Worm (Caenorhabditis elegans) whole organism, late embryonic: ENCODE results near the gene F49C12.5.

ENCODE experiments used
- C08G9.2 ChIP-seq: sonication (generic microtip); optimal IDR thresholded peaks from 2 replicates; lab custom pipeline; 2016; ENCODE audit warnings: mild to moderate bottlenecking, missing genetic modification characterization, moderate library complexity, missing compliant biosample characterization
- C38D4.7 ChIP-seq: fragments of 200-800 bp; sonication (Bioruptor generic); optimal IDR thresholded peaks from 2 replicates; lab custom pipeline; 2018; ENCODE audit warnings: mild to moderate bottlenecking, missing genetic modification characterization, moderate library complexity, missing compliant biosample characterization
- K09A11.1 ChIP-seq: sonication (generic microtip); optimal IDR thresholded peaks from 2 replicates; lab custom pipeline; 2017; ENCODE audit warnings: antibody characterized with exemption, mild to moderate bottlenecking, missing genetic modification characterization, missing compliant biosample characterization; ENCODE audit not compliant: insufficient read depth
- ahr-1 ChIP-seq: sonication (generic microtip); optimal IDR thresholded peaks from 2 replicates; lab custom pipeline; 2016; ENCODE audit warnings: missing genetic modification characterization, missing compliant biosample characterization
- ceh-22 ChIP-seq: sonication (generic microtip); optimal IDR thresholded peaks from 2 replicates; lab custom pipeline; 2017; ENCODE audit warnings: missing biosample characterization, missing genetic modification characterization
- ceh-24 ChIP-seq: sonication (generic microtip); optimal IDR thresholded peaks from 2 replicates; lab custom pipeline; 2016; ENCODE audit warnings: mild to moderate bottlenecking, missing genetic modification characterization, missing compliant biosample characterization
- ceh-45 ChIP-seq: fragments of 200-800 bp; sonication (Bioruptor generic); IDR thresholded peaks from 2 replicates; pipeline ENCODE4 v1.3.6; 2022; ENCODE audit warnings: missing genetic modification reagents, missing genetic modification characterization, missing compliant biosample characterization
- ceh-6 ChIP-seq: fragments of 200-800 bp; sonication (Bioruptor generic); optimal IDR thresholded peaks from 2 replicates; lab custom pipeline; 2018; ENCODE audit warnings: mild to moderate bottlenecking, missing genetic modification characterization, missing compliant biosample characterization
- ceh-9 ChIP-seq: sonication (generic microtip); optimal IDR thresholded peaks from 2 replicates; lab custom pipeline; 2016; ENCODE audit warnings: mild to moderate bottlenecking, missing genetic modification characterization, inconsistent platforms, missing compliant biosample characterization
- che-1 ChIP-seq: sonication (generic microtip); optimal IDR thresholded peaks from 2 replicates; lab custom pipeline; 2016; ENCODE audit warnings: mild to moderate bottlenecking, missing genetic modification characterization, missing compliant biosample characterization
- dmd-4 ChIP-seq: sonication (generic microtip); optimal IDR thresholded peaks from 2 replicates; lab custom pipeline; 2016; ENCODE audit warnings: borderline replicate concordance, missing genetic modification characterization, missing compliant biosample characterization
- dve-1 ChIP-seq: sonication (generic microtip); optimal IDR thresholded peaks from 2 replicates; lab custom pipeline; 2017; ENCODE audit warnings: antibody characterized with exemption, mild to moderate bottlenecking, missing genetic modification characterization, missing compliant biosample characterization
- elt-4 ChIP-seq: sonication (generic microtip); optimal IDR thresholded peaks from 2 replicates; lab custom pipeline; 2016; ENCODE audit warnings: missing genetic modification characterization, missing compliant biosample characterization
- ets-4 ChIP-seq: sonication (generic microtip); optimal IDR thresholded peaks from 2 replicates; lab custom pipeline; 2016; ENCODE audit warnings: missing genetic modification characterization, missing compliant biosample characterization
- eyg-1 ChIP-seq: sonication (generic microtip); optimal IDR thresholded peaks from 2 replicates; lab custom pipeline; 2016; ENCODE audit warnings: missing genotype, missing genetic modification characterization, missing compliant biosample characterization
- fkh-10 ChIP-seq: fragments of 150-350 bp; optimal IDR thresholded peaks from 2 replicates; lab custom pipeline; 2014; ENCODE audit warnings: missing biosample characterization, missing genetic modification reagents, missing genetic modification characterization
- gmeb-2 ChIP-seq: sonication (generic microtip); optimal IDR thresholded peaks from 2 replicates; lab custom pipeline; 2016; ENCODE audit warnings: missing genetic modification characterization, inconsistent platforms, missing compliant biosample characterization
- hlh-13 ChIP-seq: fragments of 200-800 bp; sonication (Bioruptor generic); optimal IDR thresholded peaks from 2 replicates; lab custom pipeline; 2018; ENCODE audit warnings: mild to moderate bottlenecking, missing genetic modification characterization, missing compliant biosample characterization
- hlh-30 ChIP-seq: sonication (generic microtip); optimal IDR thresholded peaks from 2 replicates; lab custom pipeline; 2017; ENCODE audit warnings: antibody characterized with exemption, missing genetic modification characterization, missing compliant biosample characterization; ENCODE audit not compliant: insufficient read depth
- hlh-8 ChIP-seq: sonication (generic microtip); optimal IDR thresholded peaks from 2 replicates; lab custom pipeline; 2016; ENCODE audit warnings: missing genotype, missing genetic modification characterization, missing compliant biosample characterization
- lin-11 ChIP-seq: fragments of 200-800 bp; sonication (Bioruptor generic); optimal IDR thresholded peaks from 2 replicates; lab custom pipeline; 2018; ENCODE audit warnings: mild to moderate bottlenecking, missing genetic modification characterization, missing compliant biosample characterization
- mec-3 ChIP-seq: sonication (generic microtip); optimal IDR thresholded peaks from 2 replicates; lab custom pipeline; 2016; ENCODE audit warnings: borderline replicate concordance, missing genetic modification characterization, missing compliant biosample characterization
- nhr-11 ChIP-seq: fragments of 150-350 bp; optimal IDR thresholded peaks from 2 replicates; lab custom pipeline; 2014; ENCODE audit warnings: missing biosample characterization, missing genetic modification characterization
- odd-2 ChIP-seq: sonication (generic microtip); optimal IDR thresholded peaks from 2 replicates; lab custom pipeline; 2017; ENCODE audit warnings: antibody characterized with exemption, mild to moderate bottlenecking, missing genetic modification characterization, missing compliant biosample characterization
- pag-3 ChIP-seq: sonication (generic microtip); optimal IDR thresholded peaks from 2 replicates; lab custom pipeline; 2016; ENCODE audit warnings: missing compliant biosample characterization, missing genetic modification characterization, borderline replicate concordance
- pat-9 ChIP-seq: fragments of 200-800 bp; sonication (Bioruptor generic); optimal IDR thresholded peaks from 2 replicates; lab custom pipeline; 2018; ENCODE audit warnings: mild to moderate bottlenecking, missing genetic modification characterization, moderate library complexity, missing compliant biosample characterization
- pha-2 ChIP-seq: sonication (generic microtip); optimal IDR thresholded peaks from 2 replicates; lab custom pipeline; 2017; ENCODE audit warnings: mild to moderate bottlenecking, missing genetic modification characterization, missing compliant biosample characterization
- pqm-1 ChIP-seq: sonication (generic microtip); optimal IDR thresholded peaks from 2 replicates; lab custom pipeline; 2016; ENCODE audit warnings: missing genetic modification characterization, missing compliant biosample characterization
- ref-2 ChIP-seq: sonication (generic microtip); optimal IDR thresholded peaks from 2 replicates; lab custom pipeline; 2016; ENCODE audit warnings: missing genetic modification characterization, missing compliant biosample characterization
- syd-9 ChIP-seq: sonication (generic microtip); optimal IDR thresholded peaks from 2 replicates; lab custom pipeline; 2016; ENCODE audit warnings: mild to moderate bottlenecking, missing genetic modification characterization, moderate library complexity, missing compliant biosample characterization
- tbx-7 ChIP-seq: sonication (generic microtip); optimal IDR thresholded peaks from 2 replicates; lab custom pipeline; 2016; ENCODE audit warnings: missing genotype, missing genetic modification characterization, missing compliant biosample characterization
- ttx-3 ChIP-seq: sonication (generic microtip); optimal IDR thresholded peaks from 2 replicates; lab custom pipeline; 2016; ENCODE audit warnings: missing genetic modification reagents, missing genetic modification characterization, missing compliant biosample characterization
- unc-3 ChIP-seq, 2 experiments: fragments of 200-800 bp in 1 of 2; sonication (Bioruptor generic) in 1 of 2; sonication (generic microtip) in 1 of 2; conservative IDR thresholded peaks in 1 of 2; optimal IDR thresholded peaks in 1 of 2; 2 replicates each; pipeline versions ENCODE4 v1.3.6 to Lab custom; 2016 to 2022; ENCODE audit warnings: missing compliant biosample characterization in 2 of 2, missing genetic modification characterization in 2 of 2, missing genetic modification reagents in 1 of 2
- ztf-16 ChIP-seq: sonication (generic microtip); optimal IDR thresholded peaks from 2 replicates; lab custom pipeline; 2017; ENCODE audit warnings: missing genetic modification characterization, missing compliant biosample characterization

The F49C12.5 gene

DNA sequence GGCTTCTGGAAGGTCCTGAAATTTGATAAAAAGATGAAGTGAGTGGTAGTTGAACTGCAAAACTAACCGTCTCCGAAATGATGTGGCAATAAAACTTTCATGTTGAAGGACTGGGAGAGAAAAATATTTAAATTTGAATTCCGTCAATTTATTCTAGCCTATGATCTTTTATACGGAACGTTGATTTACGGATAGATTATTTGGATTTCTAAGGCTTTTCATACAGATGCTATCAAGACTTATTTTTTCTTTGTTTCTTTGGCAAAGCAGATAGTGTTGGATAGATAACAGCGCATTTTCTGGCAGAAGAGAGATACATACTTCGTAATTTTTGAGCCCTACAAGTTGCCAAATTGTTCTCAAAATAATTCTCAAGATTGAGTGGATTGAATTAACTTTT lies 723 bp upstream of the F49C12.5 start, which contains the start of gene F49C12.4:
F49C12.4 (minus strand) TSS at position 101 of the 400 bp plus-strand sequence.
- TF ChIP-seq ahr-1 (no peak), unc-3 (GFP tag; conservative IDR thresholded peaks at IDR 0.05; lab: Robert Waterston, UW) (no peak), unc-3 (tag; optimal IDR thresholded peaks at IDR 0.05; lab: Kevin White, UChicago) (no peak), dve-1 (tag; lab: Kevin White, UChicago) (no peak), ceh-22 (no peak), C38D4.7 (GFP tag; lab: Kevin White, UChicago) (no peak), ceh-9 (tag; lab: Kevin White, UChicago) (no peak), ets-4 (tag; lab: Kevin White, UChicago) (no peak), elt-4 (tag; lab: Kevin White, UChicago) (no peak), hlh-8 (tag; lab: Kevin White, UChicago) (no peak), K09A11.1 (tag; lab: Kevin White, UChicago) (no peak)

DNA sequence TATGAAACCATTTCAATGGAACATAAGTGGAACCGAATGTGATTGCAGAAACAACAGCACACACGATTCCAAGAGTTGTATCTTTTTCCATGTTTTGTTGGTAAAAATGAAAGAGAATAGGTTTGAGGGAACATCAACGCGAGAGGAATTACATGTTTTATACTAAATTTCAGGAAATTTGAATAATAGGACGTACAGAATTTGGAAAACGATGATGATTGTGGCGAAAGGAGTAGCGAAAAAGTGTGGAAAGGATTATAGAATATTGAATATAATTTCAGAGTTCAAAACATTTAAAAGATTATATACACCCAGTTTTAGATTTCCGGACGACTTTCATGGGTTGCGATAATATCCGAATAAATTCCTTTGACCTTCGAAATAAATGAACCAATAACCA lies 4.3 kb downstream of the F49C12.5 start, which contains the start of gene F49C12.6:
F49C12.6 (minus strand) TSS at position 101 of the 400 bp plus-strand sequence.
- TF ChIP-seq eyg-1 (tag; lab: Kevin White, UChicago) (no peak), pat-9 (tag; lab: Kevin White, UChicago) (no peak), hlh-30 (tag; lab: Kevin White, UChicago) (no peak), ceh-22 (no peak), che-1 (tag; lab: Kevin White, UChicago) (no peak), gmeb-2 (tag; lab: Kevin White, UChicago) (no peak), nhr-11 (tag; lab: Kevin White, UChicago) (no peak), lin-11 (tag; lab: Kevin White, UChicago) (no peak), odd-2 (no peak), pqm-1 (no peak), ttx-3 (no peak), fkh-10 (GFP tag; lab: Kevin White, UChicago) (no peak), ceh-45 (GFP tag; lab: Robert Waterston, UW) (no peak)

DNA sequence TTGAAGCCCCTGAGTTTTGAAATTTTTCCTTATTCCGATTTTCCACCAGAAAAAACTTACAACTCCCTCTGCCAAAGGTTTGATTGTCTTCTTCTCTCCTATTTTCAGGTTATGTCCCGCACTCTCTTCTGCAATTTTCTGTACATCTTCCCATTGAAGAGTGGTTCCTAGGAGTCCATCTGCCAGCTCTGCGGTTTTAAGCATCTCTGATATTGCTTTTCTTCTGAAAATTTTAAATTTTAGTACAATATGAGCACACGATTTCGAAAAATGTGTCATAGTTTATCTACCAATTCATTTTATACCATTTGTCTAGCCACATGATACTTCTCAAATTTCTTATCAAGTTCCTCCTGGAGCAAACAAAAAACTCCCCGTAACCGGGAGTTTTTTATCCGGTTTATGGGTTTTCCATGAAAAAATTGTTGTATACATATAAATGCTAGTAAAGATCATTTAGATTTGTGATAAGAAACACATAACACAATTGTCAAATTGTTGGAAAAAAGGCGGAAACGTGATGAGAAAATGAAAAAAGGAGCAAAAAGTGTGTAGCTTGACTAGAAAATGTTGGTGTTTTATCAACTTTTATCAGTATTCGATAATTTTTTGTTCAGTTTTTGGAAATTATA lies 6.3 kb downstream of the F49C12.5 start:
- no peak for TF ChIP-seq pag-3 (tag; lab: Kevin White, UChicago)
- TF ChIP-seq nhr-11 (tag; lab: Kevin White, UChicago), result no peak
- TF ChIP-seq C38D4.7 (GFP tag; lab: Kevin White, UChicago), result no peak
- no peak for TF ChIP-seq hlh-8 (tag; lab: Kevin White, UChicago)
- TF ChIP-seq mec-3 (tag; lab: Kevin White, UChicago), result no peak
- no peak for TF ChIP-seq dmd-4 (tag; lab: Kevin White, UChicago)
- no peak for TF ChIP-seq ceh-22
- no peak for TF ChIP-seq ceh-24 (tag; lab: Kevin White, UChicago)
- TF ChIP-seq tbx-7 (tag; lab: Kevin White, UChicago), result no peak
- no peak for TF ChIP-seq C08G9.2 (tag; lab: Kevin White, UChicago)
- TF ChIP-seq ceh-6 (GFP tag; lab: Kevin White, UChicago), result no peak
- no peak for TF ChIP-seq ztf-16 (tag; lab: Kevin White, UChicago)
- no peak for TF ChIP-seq ref-2
- TF ChIP-seq hlh-13 (GFP tag; lab: Kevin White, UChicago), result no peak
- TF ChIP-seq gmeb-2 (tag; lab: Kevin White, UChicago), result no peak
- TF ChIP-seq syd-9 (tag; lab: Kevin White, UChicago), result no peak
- TF ChIP-seq pha-2 (tag; lab: Kevin White, UChicago), result no peak
- no peak for TF ChIP-seq ceh-9 (tag; lab: Kevin White, UChicago)
- no peak for TF ChIP-seq ets-4 (tag; lab: Kevin White, UChicago)
